Fruit fly (Drosophila melanogaster): ENCODE measurements around the gene Nepl14.

- TF ChIP-seq Dif (GFP tag; optimal IDR thresholded peaks at IDR 0.05; ENCODE audit: partially characterized antibody) (no peak), psq (GFP tag; optimal IDR thresholded peaks at IDR 0.05) (no peak), h (GFP tag; optimal IDR thresholded peaks at IDR 0.05) (no peak), Hnf4 (GFP tag; optimal IDR thresholded peaks at IDR 0.05) (no peak), CG32264 (GFP tag; optimal IDR thresholded peaks at IDR 0.05) (no peak), usp (GFP tag; optimal IDR thresholded peaks at IDR 0.05) (no peak), woc (GFP tag; optimal IDR thresholded peaks at IDR 0.05) (no peak), pan (optimal IDR thresholded peaks at IDR 0.05) (no peak), fru (GFP tag; optimal IDR thresholded peaks at IDR 0.05) (no peak), foxo (GFP tag; optimal IDR thresholded peaks at IDR 0.05) (no peak), dsf (GFP tag; optimal IDR thresholded peaks at IDR 0.05; ENCODE audit: borderline replicate concordance) (no peak), OdsH (GFP tag; optimal IDR thresholded peaks at IDR 0.05) (no peak), N (GFP tag; optimal IDR thresholded peaks at IDR 0.05) (no peak), Dfd (GFP tag; optimal IDR thresholded peaks at IDR 0.05) (no peak)
These were observed 45.1 kb downstream of the Nepl14 start for dm6 chr3R:22718401-22718800.
